Worm (Caenorhabditis elegans) whole organism, L3 larva: ENCODE measurements around the gene gtf-2H3.

Source experiments
- ama-1 ChIP-seq: fragments of 150-350 bp; optimal IDR thresholded peaks from 2 replicates; lab custom pipeline; 2018
- nfya-1 ChIP-seq: sonication (generic microtip); optimal IDR thresholded peaks from 2 replicates; lab custom pipeline; 2017; ENCODE audit warnings: missing genetic modification characterization, mild to moderate bottlenecking, missing compliant biosample characterization, antibody characterized with exemption, moderate library complexity; ENCODE audit not compliant: insufficient read depth
- nhr-237 ChIP-seq: fragments of 150-350 bp; optimal IDR thresholded peaks from 2 replicates; lab custom pipeline; 2014; ENCODE audit warnings: missing biosample characterization, missing genetic modification characterization
- pha-4 ChIP-seq: fragments of 150-350 bp; optimal IDR thresholded peaks from 2 replicates; lab custom pipeline; 2014; ENCODE audit warnings: missing biosample characterization, missing genetic modification reagents, missing genetic modification characterization

ce11 chrIII:10134517-10134916, 14.6 kb upstream of the gtf-2H3 start:
- TF ChIP-seq pha-4 (tag; lab: Kevin White, UChicago) (peak; percentile 36), nfya-1 (tag; lab: Kevin White, UChicago) (no peak), ama-1 (no peak), nhr-237 (tag; lab: Kevin White, UChicago) (no peak)
